Fruit fly (Drosophila melanogaster): ENCODE results near the gene btsz.

The btsz gene

dm6 chr3R:14817721-14818215, 57.5 kb downstream of the btsz start (continued):
- TF ChIP-seq CG7963 (GFP tag; IDR thresholded peaks at IDR 0.05; ENCODE audit: partially characterized antibody) (no peak), Jarid2 (GFP tag; optimal IDR thresholded peaks at IDR 0.05) (peak; percentile 96), crol (GFP tag; IDR thresholded peaks at IDR 0.05) (0 out of 2 replicates have a peak, but pooled peaks have one; percentile 44), inv (GFP tag; IDR thresholded peaks at IDR 0.05; ENCODE audit: partially characterized antibody) (no peak), ci (GFP tag; IDR thresholded peaks at IDR 0.05) (peak; percentile 64; the same call in 1 of the 3 replicates), HLHmδ (GFP tag; optimal IDR thresholded peaks at IDR 0.05) (no peak), bbx (GFP tag; IDR thresholded peaks at IDR 0.05; ENCODE audit: partially characterized antibody) (peak; percentile 57; the same call in 1 of the 2 replicates), CG8290 (GFP tag; optimal IDR thresholded peaks at IDR 0.05) (no peak), CG8290 (tag; optimal IDR thresholded peaks at IDR 0.05) (peak in 1 of 2 experiments; percentile 20), hbn (GFP tag; IDR thresholded peaks at IDR 0.05; ENCODE audit: partially characterized antibody) (no peak), YL-1 (GFP tag; optimal IDR thresholded peaks at IDR 0.05) (no peak), CG10274 (GFP tag; optimal IDR thresholded peaks at IDR 0.05) (no peak), CG18011 (GFP tag; optimal IDR thresholded peaks at IDR 0.05) (no peak), CG15269 (tag; optimal IDR thresholded peaks at IDR 0.05) (peak; percentile 40), NC2β (GFP tag; optimal IDR thresholded peaks at IDR 0.05) (no peak), Taf1 (GFP tag; IDR thresholded peaks at IDR 0.05) (no peak), onecut (GFP tag; IDR thresholded peaks at IDR 0.05) (no peak), ranshi (GFP tag; IDR thresholded peaks at IDR 0.05) (no peak), CG32532 (GFP tag; IDR thresholded peaks at IDR 0.05) (peak; percentile 35; the same call in 1 of the 2 replicates), MBD-R2 (GFP tag; IDR thresholded peaks at IDR 0.05) (no peak), grau (tag; optimal IDR thresholded peaks at IDR 0.05) (no peak), Side (GFP tag; optimal IDR thresholded peaks at IDR 0.05) (peak; percentile 30), zfh1 (GFP tag; IDR thresholded peaks at IDR 0.05) (no peak), da (GFP tag; optimal IDR thresholded peaks at IDR 0.05) (no peak), Oaz (GFP tag; IDR thresholded peaks at IDR 0.05) (no peak), ftz-f1 (GFP tag; optimal IDR thresholded peaks at IDR 0.05) (no peak), chif (GFP tag; optimal IDR thresholded peaks at IDR 0.05) (no peak), psq (GFP tag; optimal IDR thresholded peaks at IDR 0.05) (no peak), CG12659 (GFP tag; optimal IDR thresholded peaks at IDR 0.05) (no peak), CG13123 (GFP tag; optimal IDR thresholded peaks at IDR 0.05) (no peak), wdn (GFP tag; IDR thresholded peaks at IDR 0.05) (no peak), CG8388 (GFP tag; optimal IDR thresholded peaks at IDR 0.05) (no peak), MTF-1 (GFP tag; optimal IDR thresholded peaks at IDR 0.05; ENCODE audit: borderline replicate concordance) (no peak), ind (GFP tag; optimal IDR thresholded peaks at IDR 0.05) (no peak), NFAT (GFP tag; IDR thresholded peaks at IDR 0.05) (no peak), chn (GFP tag; optimal IDR thresholded peaks at IDR 0.05) (no peak), Usf (GFP tag; optimal IDR thresholded peaks at IDR 0.05) (no peak), z (GFP tag; IDR thresholded peaks at IDR 0.05) (peak; percentile 86), CG4360 (GFP tag; IDR thresholded peaks at IDR 0.05) (peak; percentile 93), ham (GFP tag; IDR thresholded peaks at IDR 0.05) (no peak), br (optimal IDR thresholded peaks at IDR 0.05) (no peak), gro (GFP tag; optimal IDR thresholded peaks at IDR 0.05) (peak; percentile 40), tio (GFP tag; optimal IDR thresholded peaks at IDR 0.05) (no peak), abd-A (tag; optimal IDR thresholded peaks at IDR 0.05) (peak; percentile 83), CG12155 (GFP tag; optimal IDR thresholded peaks at IDR 0.05) (peak; percentile 96), HLH54F (GFP tag; optimal IDR thresholded peaks at IDR 0.05) (no peak), phol (tag; optimal IDR thresholded peaks at IDR 0.05) (no peak), mld (GFP tag; IDR thresholded peaks at IDR 0.05; ENCODE audit: partially characterized antibody) (no peak), CG1603 (tag; optimal IDR thresholded peaks at IDR 0.05) (no peak), Xrp1 (GFP tag; IDR thresholded peaks at IDR 0.05) (no peak), pros (GFP tag; optimal IDR thresholded peaks at IDR 0.05) (peak; percentile 76)
